Worm (Caenorhabditis elegans) whole organism, L1 larva: ENCODE data around the gene bre-3.

ENCODE experiments used
- C04F5.9 ChIP-seq: sonication (generic microtip); optimal IDR thresholded peaks from 2 replicates; lab custom pipeline; 2016; ENCODE audit warnings: missing genetic modification characterization, missing compliant biosample characterization
- aha-1 ChIP-seq: fragments of 150-350 bp; optimal IDR thresholded peaks from 2 replicates; lab custom pipeline; 2014; ENCODE audit warnings: missing biosample characterization, missing genetic modification characterization
- alr-1 ChIP-seq: fragments of 200-800 bp; sonication (Bioruptor generic); optimal IDR thresholded peaks from 2 replicates; lab custom pipeline; 2018; ENCODE audit warnings: borderline replicate concordance, mild to moderate bottlenecking, missing genetic modification characterization, missing compliant biosample characterization
- aly-2 ChIP-seq: fragments of 150-350 bp; optimal IDR thresholded peaks from 2 replicates; lab custom pipeline; 2014; ENCODE audit warnings: missing biosample characterization, missing genetic modification characterization
- ama-1 ChIP-seq: fragments of 150-350 bp; optimal IDR thresholded peaks from 2 replicates; lab custom pipeline; 2014
- blmp-1 ChIP-seq: fragments of 150-350 bp; optimal IDR thresholded peaks from 2 replicates; lab custom pipeline; 2014; ENCODE audit warnings: missing biosample characterization, missing genetic modification characterization
- ceh-8 ChIP-seq: fragments of 200-800 bp; sonication (Bioruptor generic); optimal IDR thresholded peaks from 2 replicates; lab custom pipeline; 2018; ENCODE audit warnings: mild to moderate bottlenecking, missing genetic modification characterization, moderate library complexity, missing compliant biosample characterization
- ceh-82 ChIP-seq, 3 experiments: fragments of 150-350 bp in 1 of 3; sonication (generic microtip) in 2 of 3; optimal IDR thresholded peaks; 2 replicates each; lab custom pipeline; 2014 to 2017; ENCODE audit warnings: missing biosample characterization in 3 of 3, missing genetic modification characterization in 3 of 3
- ceh-90 ChIP-seq: sonication (generic microtip); optimal IDR thresholded peaks from 2 replicates; lab custom pipeline; 2016; ENCODE audit warnings: missing genetic modification characterization, missing compliant biosample characterization
- ces-1 ChIP-seq: fragments of 150-350 bp; optimal IDR thresholded peaks from 2 replicates; lab custom pipeline; 2014; ENCODE audit warnings: missing biosample characterization, missing genetic modification reagents, missing genetic modification characterization
- efl-1 ChIP-seq, 4 experiments: fragments of 150-350 bp; optimal IDR thresholded peaks in 3 of 4; peaks in 1 of 4; 1 replicate in 1 of 4; 2 replicates in 3 of 4; lab custom pipeline; 2014; ENCODE audit warnings: missing biosample characterization in 2 of 4, missing genetic modification characterization in 2 of 4, missing genetic modification reagents in 2 of 4
- efl-3 ChIP-seq: fragments of 200-800 bp; sonication (Bioruptor generic); optimal IDR thresholded peaks from 2 replicates; lab custom pipeline; 2018; ENCODE audit warnings: mild to moderate bottlenecking, missing genetic modification characterization, missing compliant biosample characterization
- elt-3 ChIP-seq, 6 experiments: fragments of 150-350 bp in 1 of 6; sonication (generic microtip); optimal IDR thresholded peaks; 2 replicates each; lab custom pipeline; 2017 to 2018; ENCODE audit warnings: missing biosample characterization in 6 of 6, missing genetic modification characterization in 6 of 6, inconsistent platforms in 1 of 6
- ets-5 ChIP-seq: fragments of 200-800 bp; sonication (Bioruptor generic); IDR thresholded peaks from 2 replicates; pipeline ENCODE4 v1.3.6; 2022; ENCODE audit warnings: missing genetic modification characterization, missing compliant biosample characterization
- fkh-10 ChIP-seq: sonication (generic microtip); optimal IDR thresholded peaks from 2 replicates; lab custom pipeline; 2017; ENCODE audit warnings: missing biosample characterization, missing genetic modification reagents, missing genetic modification characterization
- fkh-4 ChIP-seq: sonication (generic microtip); optimal IDR thresholded peaks from 2 replicates; lab custom pipeline; 2016; ENCODE audit warnings: missing compliant biosample characterization, missing genetic modification characterization, borderline replicate concordance
- lin-15B ChIP-seq: fragments of 150-350 bp; sonication (generic microtip); optimal IDR thresholded peaks from 3 replicates; lab custom pipeline; 2014; ENCODE audit warnings: missing biosample characterization, missing genetic modification characterization
- lin-35 ChIP-seq, 2 experiments: fragments of 150-350 bp; optimal IDR thresholded peaks; 2 replicates each; lab custom pipeline; 2014; ENCODE audit warnings: missing biosample characterization in 2 of 2, missing genetic modification characterization in 2 of 2, missing genetic modification reagents in 2 of 2
- mdl-1 ChIP-seq, 2 experiments: fragments of 150-350 bp; optimal IDR thresholded peaks; 2 replicates each; lab custom pipeline; 2014 to 2017; ENCODE audit warnings: missing biosample characterization in 2 of 2, missing genetic modification characterization in 2 of 2, inconsistent platforms in 1 of 2
- nhr-11 ChIP-seq: fragments of 150-350 bp; optimal IDR thresholded peaks from 2 replicates; lab custom pipeline; 2014; ENCODE audit warnings: missing biosample characterization, missing genetic modification characterization
- nhr-19 ChIP-seq: fragments of 200-800 bp; sonication (Bioruptor generic); conservative IDR thresholded peaks from 2 replicates; pipeline ENCODE4 v1.3.6; 2022; ENCODE audit warnings: missing genetic modification characterization, missing compliant biosample characterization
- nhr-28 ChIP-seq: fragments of 150-350 bp; optimal IDR thresholded peaks from 2 replicates; lab custom pipeline; 2014; ENCODE audit warnings: missing biosample characterization, missing genetic modification characterization
- nhr-47 ChIP-seq: sonication (generic microtip); optimal IDR thresholded peaks from 2 replicates; lab custom pipeline; 2016; ENCODE audit warnings: mild to moderate bottlenecking, missing genetic modification characterization, moderate library complexity, missing compliant biosample characterization
- nhr-71 ChIP-seq: sonication (generic microtip); optimal IDR thresholded peaks from 2 replicates; lab custom pipeline; 2016; ENCODE audit warnings: mild to moderate bottlenecking, missing genetic modification characterization, moderate library complexity, missing compliant biosample characterization
- nhr-77 ChIP-seq: fragments of 150-350 bp; optimal IDR thresholded peaks from 2 replicates; lab custom pipeline; 2014; ENCODE audit warnings: missing biosample characterization, missing genetic modification characterization
- nhr-85 ChIP-seq: sonication (generic microtip); peaks from one replicate; lab custom pipeline; 2016; ENCODE audit warnings: missing genetic modification characterization, inconsistent platforms, missing compliant biosample characterization
- nhr-90 ChIP-seq: sonication (generic microtip); optimal IDR thresholded peaks from 2 replicates; lab custom pipeline; 2016; ENCODE audit warnings: mild to moderate bottlenecking, missing genetic modification characterization, missing compliant biosample characterization; ENCODE audit not compliant: poor library complexity
- pag-3 ChIP-seq: sonication (generic microtip); optimal IDR thresholded peaks from 2 replicates; lab custom pipeline; 2017; ENCODE audit warnings: missing genetic modification characterization, mild to moderate bottlenecking, missing compliant biosample characterization, antibody characterized with exemption, borderline replicate concordance; ENCODE audit not compliant: insufficient read depth
- pax-3 ChIP-seq: fragments of 200-800 bp; sonication (Bioruptor generic); optimal IDR thresholded peaks from 2 replicates; lab custom pipeline; 2018; ENCODE audit warnings: mild to moderate bottlenecking, missing genetic modification characterization, moderate library complexity, missing compliant biosample characterization
- snu-23 ChIP-seq: sonication (generic microtip); optimal IDR thresholded peaks from 2 replicates; lab custom pipeline; 2016; ENCODE audit warnings: missing genetic modification characterization, missing compliant biosample characterization
- sox-4 ChIP-seq: sonication (generic microtip); optimal IDR thresholded peaks from 2 replicates; lab custom pipeline; 2016; ENCODE audit warnings: missing genetic modification characterization, missing compliant biosample characterization
- sup-37 ChIP-seq: fragments of 200-800 bp; sonication (Bioruptor generic); optimal IDR thresholded peaks from 2 replicates; lab custom pipeline; 2018; ENCODE audit warnings: mild to moderate bottlenecking, missing genetic modification characterization, missing compliant biosample characterization
- unc-130 ChIP-seq: fragments of 150-350 bp; optimal IDR thresholded peaks from 2 replicates; lab custom pipeline; 2017; ENCODE audit warnings: missing biosample characterization, missing genetic modification characterization, inconsistent platforms
- unc-86 ChIP-seq: sonication (generic microtip); optimal IDR thresholded peaks from 2 replicates; lab custom pipeline; 2016; ENCODE audit warnings: missing genetic modification characterization, missing compliant biosample characterization
- unc-98 ChIP-seq: fragments of 200-800 bp; sonication (Bioruptor generic); IDR thresholded peaks from 2 replicates; pipeline ENCODE4 v1.3.6; 2022; ENCODE audit warnings: missing genetic modification characterization, missing compliant biosample characterization
- xbp-1 ChIP-seq: sonication (generic microtip); optimal IDR thresholded peaks from 2 replicates; lab custom pipeline; 2016; ENCODE audit warnings: missing genetic modification characterization, missing compliant biosample characterization
- zip-4 ChIP-seq: fragments of 200-800 bp; sonication (Bioruptor generic); optimal IDR thresholded peaks from 2 replicates; lab custom pipeline; 2018; ENCODE audit warnings: mild to moderate bottlenecking, missing genetic modification characterization, moderate library complexity, missing compliant biosample characterization

The bre-3 gene

ce11 chrIII:9442846-9443245, 42.4 kb downstream of the bre-3 start:
- TF ChIP-seq alr-1 (tag; lab: Kevin White, UChicago) (no peak), elt-3 (tag; optimal IDR thresholded peaks at IDR 0.05; lab: Kevin White, UChicago) (no peak), ama-1 (lab: Kevin White, UChicago) (peak; percentile 36)

- TF ChIP-seq nhr-90 (tag; lab: Kevin White, UChicago), result peak; percentile 7
- no peak for TF ChIP-seq ceh-82 (tag; optimal IDR thresholded peaks at IDR 0.05; lab: Kevin White, UChicago)
- no peak for TF ChIP-seq sox-4 (tag; lab: Kevin White, UChicago)
- TF ChIP-seq ama-1 (lab: Kevin White, UChicago), result peak; percentile 52
Measured at ce11 chrIII:9441133-9441532, 44.1 kb downstream of the bre-3 start, which contains the start of gene emb-30. emb-30 (minus strand) TSS chrIII:9441460.

ce11 chrIII:9439399-9439798, 45.9 kb downstream of the bre-3 start, which contains the start of gene F54C8.1:
F54C8.1 (plus strand) TSS chrIII:9439699.
- no peak for TF ChIP-seq fkh-10 (GFP tag; lab: Kevin White, UChicago)
- TF ChIP-seq xbp-1 (tag; lab: Kevin White, UChicago), result no peak
- TF ChIP-seq nhr-11 (tag; lab: Kevin White, UChicago), result no peak
- no peak for TF ChIP-seq ets-5 (GFP tag; lab: Robert Waterston, UW)
- no peak for TF ChIP-seq unc-130 (tag; lab: Kevin White, UChicago)
- TF ChIP-seq nhr-77 (tag; lab: Kevin White, UChicago), result no peak
- TF ChIP-seq ceh-90 (tag; lab: Kevin White, UChicago), result no peak
- TF ChIP-seq aha-1 (tag; lab: Kevin White, UChicago), result no peak
- TF ChIP-seq lin-35 (GFP tag; optimal IDR thresholded peaks at IDR 0.05; lab: Kevin White, UChicago), result no peak
- no peak for TF ChIP-seq pax-3 (tag; lab: Kevin White, UChicago)
- TF ChIP-seq pag-3 (tag; lab: Kevin White, UChicago), result no peak
- no peak for TF ChIP-seq sup-37 (GFP tag; lab: Kevin White, UChicago)
- no peak for TF ChIP-seq ceh-82 (tag; optimal IDR thresholded peaks at IDR 0.05; lab: Kevin White, UChicago)
- TF ChIP-seq ceh-8, result no peak
- no peak for TF ChIP-seq nhr-47 (tag; lab: Kevin White, UChicago)
- TF ChIP-seq fkh-4, result no peak
- no peak for TF ChIP-seq nhr-19 (GFP tag; lab: Robert Waterston, UW)
- TF ChIP-seq zip-4 (GFP tag; lab: Kevin White, UChicago), result no peak
- no peak for TF ChIP-seq ces-1 (GFP tag; lab: Kevin White, UChicago)

- TF ChIP-seq nhr-28 (no peak), unc-98 (GFP tag; lab: Robert Waterston, UW) (no peak), nhr-71 (tag; lab: Kevin White, UChicago) (no peak), pax-3 (tag; lab: Kevin White, UChicago) (no peak), efl-3 (GFP tag; lab: Kevin White, UChicago) (no peak), blmp-1 (tag; lab: Kevin White, UChicago) (no peak), aly-2 (tag; lab: Kevin White, UChicago) (no peak), lin-15B (tag; lab: Kevin White, UChicago) (no peak), unc-86 (tag; lab: Kevin White, UChicago) (no peak), alr-1 (tag; lab: Kevin White, UChicago) (no peak)
Measured at ce11 chrIII:9434999-9435398, 50.3 kb downstream of the bre-3 start.

- TF ChIP-seq aha-1 (tag; lab: Kevin White, UChicago) (no peak), snu-23 (GFP tag; lab: Kevin White, UChicago) (no peak), mdl-1 (tag; optimal IDR thresholded peaks at IDR 0.05; lab: Kevin White, UChicago) (no peak), nhr-85 (tag; lab: Kevin White, UChicago) (peak; percentile 21), efl-1 (optimal IDR thresholded peaks at IDR 0.05; lab: Kevin White, UChicago) (no peak), efl-1 (GFP tag; optimal IDR thresholded peaks at IDR 0.05 in 1 of 2; lab: Kevin White, UChicago) (peak in 1 of 2 experiments; percentile 12), elt-3 (tag; optimal IDR thresholded peaks at IDR 0.05; lab: Kevin White, UChicago) (no peak), unc-86 (tag; lab: Kevin White, UChicago) (no peak), C04F5.9 (tag; lab: Kevin White, UChicago) (no peak), lin-35 (GFP tag; optimal IDR thresholded peaks at IDR 0.05; lab: Kevin White, UChicago) (no peak)
Measured at ce11 chrIII:9433576-9434107, 51.6 kb downstream of the bre-3 start, which contains the start of gene cpar-1. cpar-1 (plus strand) TSS chrIII:9434057.
